Worm (Caenorhabditis elegans): ENCODE results near the gene Y54G2A.48.

The Y54G2A.48 gene

DNA sequence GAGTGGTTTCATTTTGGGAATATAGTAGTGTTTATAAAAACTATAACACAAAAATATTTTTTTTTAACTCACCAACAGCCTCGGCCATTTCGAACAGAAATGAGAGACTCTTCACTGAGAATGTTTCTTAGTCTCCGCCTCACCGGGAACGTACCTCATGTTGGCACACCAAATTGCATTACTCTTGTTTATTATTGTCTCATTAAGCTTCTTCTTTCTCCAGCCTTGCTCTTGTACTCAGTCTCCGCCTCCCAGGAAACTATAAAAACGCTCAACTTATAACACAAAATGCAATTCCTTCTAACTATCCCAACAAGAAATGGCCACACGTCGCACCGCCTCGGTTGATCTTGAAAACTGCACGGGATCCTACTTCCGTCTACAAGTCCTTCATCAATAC is at the start of gene Y54G2A.48, which contains the start of gene pudl-1:
Gene Y54G2A.48 (minus strand): TSS at position 101 of the 400 bp plus-strand sequence.
Gene pudl-1 (plus strand): TSS at position 320 of the 400 bp plus-strand sequence.
- TF ChIP-seq skn-1 (tag; optimal IDR thresholded peaks at IDR 0.05) (no peak), ztf-11 (tag; optimal IDR thresholded peaks at IDR 0.05) (no peak), lsy-2 (tag; optimal IDR thresholded peaks at IDR 0.05) (no peak), ama-1 (optimal IDR thresholded peaks at IDR 0.05) (no peak), fkh-4 (tag; optimal IDR thresholded peaks at IDR 0.05; ENCODE audit: borderline replicate concordance) (no peak), aha-1 (tag; optimal IDR thresholded peaks at IDR 0.05) (no peak), ceh-8 (GFP tag; optimal IDR thresholded peaks at IDR 0.05) (no peak), mef-2 (tag; optimal IDR thresholded peaks at IDR 0.05) (no peak), ceh-88 (GFP tag; IDR thresholded peaks at IDR 0.05) (no peak), dsc-1 (tag; optimal IDR thresholded peaks at IDR 0.05) (no peak), fkh-8 (tag; optimal IDR thresholded peaks at IDR 0.05) (no peak)

DNA sequence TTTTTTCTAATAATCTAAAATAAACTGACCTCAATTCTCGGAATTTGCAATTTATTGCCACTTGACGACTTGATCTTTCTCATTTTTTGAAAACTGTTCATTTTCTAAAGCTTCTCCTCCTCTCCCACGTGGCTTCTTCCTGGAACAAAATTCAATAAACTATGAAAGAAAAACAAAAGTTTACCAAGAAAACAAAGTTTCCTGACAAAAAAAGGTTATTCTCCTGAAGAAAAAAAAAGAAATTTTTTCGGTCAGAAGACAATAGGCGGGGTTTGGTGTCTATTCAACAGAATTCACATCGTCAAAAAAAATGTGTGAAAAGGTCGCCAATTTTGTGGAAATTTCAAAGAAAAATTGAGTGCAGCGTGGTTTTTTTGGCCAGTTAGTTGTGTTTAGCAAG is 32.3 kb upstream of the Y54G2A.48 start, which contains the start of gene Y54G2A.16:
Gene Y54G2A.16 (minus strand): TSS at position 101 of the 400 bp plus-strand sequence.
- no peak for TF ChIP-seq blmp-1 (tag; optimal IDR thresholded peaks at IDR 0.05)
- TF ChIP-seq unc-62 (GFP tag; optimal IDR thresholded peaks at IDR 0.05): no peak
- no peak for TF ChIP-seq rnt-1 (tag; optimal IDR thresholded peaks at IDR 0.05)
- TF ChIP-seq ztf-11 (tag; optimal IDR thresholded peaks at IDR 0.05): no peak
- TF ChIP-seq pqm-1 (tag; optimal IDR thresholded peaks at IDR 0.05): no peak
- TF ChIP-seq ceh-63 (GFP tag; optimal IDR thresholded peaks at IDR 0.05): no peak

DNA sequence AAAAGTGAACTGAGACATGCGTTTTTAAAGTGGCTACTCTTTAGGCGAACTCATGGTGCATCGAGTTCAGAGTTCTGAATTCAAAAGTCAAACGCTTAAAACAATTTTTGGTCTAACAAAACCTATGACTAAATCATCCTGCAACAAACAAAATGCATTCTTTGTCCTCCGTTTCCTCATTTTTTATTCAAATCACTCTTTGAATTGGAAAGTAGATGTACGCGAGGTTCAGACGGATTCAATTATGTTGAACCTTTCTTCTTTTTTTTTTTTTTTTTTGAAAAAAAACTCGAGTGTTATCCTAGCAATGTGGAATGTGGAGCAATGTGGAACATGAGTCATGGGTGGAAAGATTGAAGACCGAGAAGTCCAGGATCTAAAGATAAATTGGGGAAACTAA is 26.2 kb upstream of the Y54G2A.48 start:
- TF ChIP-seq aha-1 (tag; optimal IDR thresholded peaks at IDR 0.05): no peak
- no peak for TF ChIP-seq dsc-1 (tag; optimal IDR thresholded peaks at IDR 0.05)
- TF ChIP-seq lin-14 (GFP tag; optimal IDR thresholded peaks at IDR 0.05): peak; percentile 37
- peak; percentile 35 for TF ChIP-seq unc-86 (tag; optimal IDR thresholded peaks at IDR 0.05)
- TF ChIP-seq fkh-10 (GFP tag; optimal IDR thresholded peaks at IDR 0.05): peak; percentile 33

DNA sequence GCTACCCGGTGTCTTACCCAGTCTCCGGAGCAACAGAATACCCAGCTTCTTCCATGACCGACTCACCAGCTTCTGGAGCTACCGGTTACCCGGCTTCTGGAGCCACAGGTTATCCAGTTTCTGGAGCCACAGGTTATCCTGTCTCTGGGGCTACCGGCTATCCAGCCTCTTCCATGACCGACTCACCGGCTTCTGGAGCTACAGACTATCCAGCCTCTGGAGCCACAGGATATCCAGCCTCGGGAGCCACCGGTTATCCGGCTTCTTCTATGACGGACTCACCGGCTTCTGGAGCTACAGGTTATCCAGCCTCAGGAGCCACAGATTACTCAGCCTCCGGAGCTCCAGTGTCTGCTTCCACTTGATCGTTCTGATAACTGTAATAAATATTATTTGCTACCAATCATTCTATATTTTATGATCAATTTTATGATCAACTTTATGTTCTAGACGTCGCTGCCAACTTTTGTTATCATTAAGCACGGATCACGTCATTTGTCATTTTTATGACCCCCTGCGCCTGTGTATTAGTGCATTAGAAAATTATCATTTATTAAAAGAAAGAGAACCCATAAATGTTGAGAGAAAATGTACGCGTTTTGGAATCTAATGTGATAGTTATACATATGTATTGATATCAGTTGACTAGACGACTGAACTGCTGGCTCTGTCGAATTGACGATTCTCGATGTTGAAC is 22.7 kb upstream of the Y54G2A.48 start:
- peak in 1 of 2 experiments; percentile 18 for TF ChIP-seq lin-35 (GFP tag; optimal IDR thresholded peaks at IDR 0.05)
- TF ChIP-seq efl-3 (GFP tag; optimal IDR thresholded peaks at IDR 0.05): no peak
- TF ChIP-seq elt-2 (tag; optimal IDR thresholded peaks at IDR 0.05): peak; percentile 78
- TF ChIP-seq zip-4 (GFP tag; optimal IDR thresholded peaks at IDR 0.05): no peak
- TF ChIP-seq isw-1 (GFP tag; IDR thresholded peaks at IDR 0.05): no peak
- TF ChIP-seq egl-27 (tag; optimal IDR thresholded peaks at IDR 0.05): no peak

DNA sequence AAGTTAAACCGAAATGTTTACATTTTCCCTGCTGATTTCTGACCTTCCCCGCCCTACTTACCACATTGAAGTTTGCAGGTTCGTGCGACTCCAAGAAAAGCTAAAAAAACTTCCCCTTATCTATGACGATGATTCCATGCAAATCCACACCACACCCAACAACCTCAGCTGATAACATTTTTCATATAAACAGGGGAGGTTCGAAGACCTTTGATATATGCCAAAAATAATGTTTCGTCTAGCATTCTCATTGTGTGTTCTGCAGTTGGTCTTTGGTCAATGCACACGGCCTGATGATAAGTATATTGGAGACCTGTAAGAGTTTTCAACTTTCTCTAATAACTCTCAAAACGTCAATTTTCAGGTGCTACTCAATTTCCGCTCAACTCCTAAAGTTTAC is 21.7 kb upstream of the Y54G2A.48 start:
- TF ChIP-seq fkh-8 (tag; optimal IDR thresholded peaks at IDR 0.05) (no peak), efl-1 (optimal IDR thresholded peaks at IDR 0.05) (no peak), efl-1 (GFP tag; optimal IDR thresholded peaks at IDR 0.05 in 1 of 2) (peak in 1 of 2 experiments; percentile 62), elt-2 (tag; optimal IDR thresholded peaks at IDR 0.05) (peak; percentile 47)

DNA sequence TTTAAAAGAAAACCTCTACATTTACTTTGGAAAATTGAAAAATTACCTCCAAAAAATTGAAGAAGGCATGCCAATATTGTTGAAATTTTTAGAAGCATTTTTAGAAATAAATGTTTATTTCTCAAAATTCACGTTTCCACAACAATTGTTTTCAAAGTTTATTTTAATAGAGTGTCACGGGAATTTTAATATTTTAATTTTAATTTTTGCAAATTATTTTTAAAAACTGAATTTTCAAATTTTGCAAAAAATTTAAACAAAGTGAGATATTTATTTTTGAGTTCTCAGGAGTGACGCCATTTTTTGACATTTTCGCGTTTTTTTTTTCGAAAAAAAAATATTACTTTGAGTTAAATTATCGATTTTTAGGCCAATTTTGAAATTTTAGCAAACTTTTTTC is 20.7 kb upstream of the Y54G2A.48 start, which contains the start of gene Y54G2A.49:
Gene Y54G2A.49 (minus strand): TSS at position 101 of the 400 bp plus-strand sequence.
- TF ChIP-seq F16B12.6 (tag; optimal IDR thresholded peaks at IDR 0.05) (no peak), elt-2 (tag; optimal IDR thresholded peaks at IDR 0.05) (no peak), elt-3 (tag; optimal IDR thresholded peaks at IDR 0.05) (no peak), skn-1 (tag; optimal IDR thresholded peaks at IDR 0.05) (no peak), nhr-84 (tag; optimal IDR thresholded peaks at IDR 0.05) (no peak), nhr-77 (tag; optimal IDR thresholded peaks at IDR 0.05) (no peak), ces-1 (GFP tag; optimal IDR thresholded peaks at IDR 0.05) (no peak), nhr-11 (tag; optimal IDR thresholded peaks at IDR 0.05) (no peak), alr-1 (tag; optimal IDR thresholded peaks at IDR 0.05; ENCODE audit: borderline replicate concordance) (no peak), nhr-47 (tag; optimal IDR thresholded peaks at IDR 0.05) (no peak), hlh-17 (GFP tag; optimal IDR thresholded peaks at IDR 0.05; ENCODE audit: borderline replicate concordance) (no peak)

Measured in whole organism, L1 larva.